Fruit fly (Drosophila melanogaster): Measurements from ENCODE around the gene Sk2.
A peak's percentile ranks its signal among the peaks of the same experiment; 100 is the strongest.

Gene Sk2

dm6 chr3L:3046325-3047156, at the start of gene Sk2, which contains the start of gene scramb2:
TSS of gene Sk2 (plus strand) at chr3L:3047087.
TSS of gene scramb2 (minus strand) at chr3L:3046812.
- TF ChIP-seq CG17801 (GFP tag; optimal IDR thresholded peaks at IDR 0.05; ENCODE audit: partially characterized antibody) = peak; percentile 94

- TF ChIP-seq CG17801 (GFP tag; optimal IDR thresholded peaks at IDR 0.05; ENCODE audit: partially characterized antibody) = no peak
Observed at dm6 chr3L:3001445-3001844, 45.4 kb upstream of the Sk2 start, which contains the start of gene FMRFaR. TSS of gene FMRFaR (plus strand) at chr3L:3001716.

DNA sequence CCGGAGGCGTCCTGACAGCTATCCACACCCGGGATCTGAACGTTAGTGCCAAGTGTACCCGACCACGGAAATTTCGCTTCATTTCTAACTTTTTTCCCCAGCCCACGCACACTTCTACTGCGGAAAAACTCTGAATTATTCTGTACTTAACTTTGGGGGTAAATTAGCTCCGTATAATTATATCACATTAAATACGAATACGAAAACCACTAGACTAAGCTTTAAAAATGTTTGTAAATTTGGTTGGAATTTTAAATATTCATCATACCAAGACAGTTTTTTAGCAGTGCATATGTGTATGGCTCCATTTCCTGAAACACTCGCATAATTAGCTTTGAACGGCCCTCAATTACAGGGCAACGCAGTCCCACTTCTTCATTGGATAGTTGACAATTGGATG, 33.4 kb upstream of the Sk2 start:
- no peak for TF ChIP-seq CG17801 (GFP tag; optimal IDR thresholded peaks at IDR 0.05; ENCODE audit: partially characterized antibody)

- TF ChIP-seq CG17801 (GFP tag; optimal IDR thresholded peaks at IDR 0.05; ENCODE audit: partially characterized antibody) = no peak
Observed at dm6 chr3L:3015969-3016368, 30.9 kb upstream of the Sk2 start, which contains the start of gene CG32488. TSS of gene CG32488 (minus strand) at chr3L:3016069.

DNA sequence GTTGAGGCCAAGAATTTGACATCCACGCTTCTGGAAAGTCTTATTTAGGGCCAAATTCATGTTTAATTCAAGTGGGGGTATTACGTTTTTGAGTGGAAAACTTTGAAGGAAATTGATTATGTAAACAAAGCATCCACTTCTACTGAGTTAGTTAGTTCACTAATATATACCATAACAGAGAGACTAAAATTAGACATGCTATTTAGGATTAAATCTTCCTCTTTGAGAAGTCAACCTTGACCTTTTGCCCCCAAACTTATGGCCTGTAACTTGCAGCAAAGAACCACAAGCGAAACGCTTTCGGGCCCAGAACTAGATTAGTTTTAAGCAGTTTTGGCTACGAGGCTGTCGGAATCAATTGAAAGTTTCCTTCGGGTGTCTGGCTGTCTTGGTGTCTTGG, 29.7 kb upstream of the Sk2 start, which contains the start of gene CG32487:
TSS of gene CG32487 (minus strand) at position 101 of the 400 bp plus-strand sequence.
- no peak for TF ChIP-seq CG17801 (GFP tag; optimal IDR thresholded peaks at IDR 0.05; ENCODE audit: partially characterized antibody)

DNA sequence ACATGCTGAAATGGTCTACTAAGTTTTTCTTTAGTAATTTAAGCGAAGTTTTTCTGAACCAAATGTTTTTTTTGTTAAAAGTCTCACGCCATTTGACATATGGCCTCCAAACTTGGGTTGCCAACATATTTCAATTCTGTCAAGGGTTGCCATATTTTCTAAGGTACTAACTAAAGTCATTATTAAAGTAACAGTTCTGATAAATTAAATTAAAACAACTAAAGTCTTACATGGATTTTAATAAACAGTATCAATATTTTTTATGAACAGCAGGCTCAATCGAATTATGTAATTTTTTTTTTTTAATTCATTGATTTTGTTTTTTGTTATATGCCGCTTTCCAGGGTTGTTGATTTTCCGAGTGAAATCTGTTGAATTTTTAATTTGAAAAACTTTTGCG, 20.5 kb upstream of the Sk2 start, which contains the start of gene aly:
TSS of gene aly (minus strand) at position 101 of the 400 bp plus-strand sequence.
- no peak for TF ChIP-seq CG17801 (GFP tag; optimal IDR thresholded peaks at IDR 0.05; ENCODE audit: partially characterized antibody)

dm6 chr3L:3034779-3035643, 11.9 kb upstream of the Sk2 start, which contains the start of gene CG2162:
TSS of gene CG2162 (plus strand) at chr3L:3035196.
- no peak for TF ChIP-seq CG17801 (GFP tag; optimal IDR thresholded peaks at IDR 0.05; ENCODE audit: partially characterized antibody)

- peak; percentile 77 for TF ChIP-seq CG17801 (GFP tag; optimal IDR thresholded peaks at IDR 0.05; ENCODE audit: partially characterized antibody)
Observed at dm6 chr3L:3035769-3036583, 10.9 kb upstream of the Sk2 start.

DNA sequence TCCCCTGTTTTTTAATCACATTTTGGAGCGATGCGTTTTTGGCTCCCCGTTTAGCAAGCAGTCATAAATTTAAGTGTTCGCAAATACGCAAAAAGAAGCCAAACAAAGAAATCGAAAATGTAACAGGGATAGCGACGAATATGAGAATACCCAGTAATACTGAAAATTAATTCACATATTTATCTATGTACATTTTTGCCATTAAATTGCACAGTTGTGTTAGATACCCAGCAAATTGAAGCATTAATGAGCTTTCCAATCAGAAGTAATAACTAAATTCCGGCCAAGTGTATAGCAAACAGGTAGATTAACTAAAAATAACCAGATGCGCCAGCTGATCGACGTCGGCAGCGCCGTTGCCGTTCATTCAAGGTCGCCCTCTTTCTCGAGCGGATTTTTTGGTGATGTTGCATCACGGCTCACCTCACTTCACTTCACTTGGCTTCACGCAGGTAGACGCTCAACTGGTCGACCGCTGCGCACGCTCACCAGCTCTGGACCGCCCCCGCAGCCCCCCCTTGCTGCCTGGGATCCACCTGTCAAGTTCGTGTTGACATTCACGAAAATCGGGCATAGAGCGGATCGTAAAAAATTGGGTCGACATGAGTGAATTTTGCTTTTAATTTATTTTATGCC, 9.8 kb upstream of the Sk2 start:
- TF ChIP-seq CG17801 (GFP tag; optimal IDR thresholded peaks at IDR 0.05; ENCODE audit: partially characterized antibody) = no peak

DNA sequence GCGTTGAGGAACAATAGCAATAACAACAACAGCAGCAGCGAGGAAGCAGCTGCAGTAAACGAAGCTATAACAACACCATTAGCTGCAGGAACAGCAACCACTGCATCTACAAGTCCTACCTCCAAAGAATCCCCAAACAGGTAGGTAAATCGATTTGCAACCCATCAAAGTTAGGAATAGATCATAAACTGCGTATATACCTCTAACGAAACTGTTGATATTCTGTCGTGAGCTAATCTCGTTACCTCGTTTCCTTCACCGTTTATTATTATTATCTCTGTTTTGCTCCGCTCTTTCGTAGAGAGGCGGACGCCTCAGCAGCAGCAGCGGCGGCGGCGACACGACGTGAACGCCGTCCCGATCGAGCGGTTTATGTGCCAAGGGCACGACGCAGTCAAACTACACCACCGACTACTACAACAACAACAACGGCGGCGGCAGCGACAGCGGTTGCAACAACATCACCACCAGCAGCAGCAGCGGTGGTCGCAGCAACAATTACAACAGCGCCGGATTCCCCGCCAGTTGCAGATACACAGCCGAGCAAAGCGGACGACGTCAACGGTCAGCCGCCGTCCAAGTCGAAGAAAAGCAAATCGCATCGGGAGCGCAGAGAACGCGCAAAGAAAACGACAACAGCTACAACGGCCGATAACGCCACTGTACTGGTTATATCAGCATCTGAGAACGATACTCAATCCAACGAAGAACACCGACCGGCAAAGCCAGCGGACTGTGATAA, 8.9 kb upstream of the Sk2 start:
- peak; percentile 66 for TF ChIP-seq CG17801 (GFP tag; optimal IDR thresholded peaks at IDR 0.05; ENCODE audit: partially characterized antibody)

DNA sequence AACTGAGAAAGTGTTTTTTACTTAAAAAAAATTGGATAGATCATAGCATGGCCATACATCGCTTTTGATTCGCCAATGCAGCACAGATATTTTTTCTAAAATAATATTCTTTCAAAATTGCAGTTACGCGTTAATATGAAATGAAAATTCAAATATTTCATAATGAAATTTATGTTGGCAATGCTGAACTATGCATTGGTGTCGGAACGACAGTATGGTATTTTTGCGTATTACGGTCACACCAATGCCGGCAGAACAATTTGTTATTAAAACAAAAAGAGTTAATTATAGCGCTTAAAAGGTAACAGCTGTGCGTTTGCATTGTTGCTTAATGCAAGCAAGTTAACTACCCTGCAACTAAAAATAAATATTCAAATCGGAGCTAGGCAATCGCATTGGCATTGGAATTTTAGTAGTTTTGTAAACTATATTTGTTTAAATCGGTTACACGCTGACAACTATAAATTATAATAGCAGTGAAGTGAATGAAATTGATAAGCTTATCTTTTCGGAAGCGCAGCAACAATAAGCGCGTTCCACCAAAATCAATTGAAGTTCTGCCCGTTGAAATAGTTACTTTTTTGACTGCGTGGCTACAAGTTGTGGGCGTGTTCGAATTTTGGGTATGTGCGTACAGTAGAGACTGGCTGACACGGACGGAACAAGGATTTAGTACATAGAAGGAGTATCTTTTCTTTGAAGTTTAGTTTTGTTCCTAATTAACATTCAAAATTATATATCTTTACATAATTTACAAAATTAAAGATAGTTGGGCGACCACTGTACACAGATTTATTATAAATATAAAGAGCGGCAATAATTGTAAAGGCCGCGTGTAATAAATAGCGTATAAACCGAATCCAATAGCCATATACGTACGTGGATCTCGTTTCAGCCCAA, 4.5 kb upstream of the Sk2 start, which contains the start of gene Prx4:
TSS of gene Prx4 (plus strand) at position 210 of the 900 bp plus-strand sequence.
- TF ChIP-seq CG17801 (GFP tag; optimal IDR thresholded peaks at IDR 0.05; ENCODE audit: partially characterized antibody) = peak; percentile 81

DNA sequence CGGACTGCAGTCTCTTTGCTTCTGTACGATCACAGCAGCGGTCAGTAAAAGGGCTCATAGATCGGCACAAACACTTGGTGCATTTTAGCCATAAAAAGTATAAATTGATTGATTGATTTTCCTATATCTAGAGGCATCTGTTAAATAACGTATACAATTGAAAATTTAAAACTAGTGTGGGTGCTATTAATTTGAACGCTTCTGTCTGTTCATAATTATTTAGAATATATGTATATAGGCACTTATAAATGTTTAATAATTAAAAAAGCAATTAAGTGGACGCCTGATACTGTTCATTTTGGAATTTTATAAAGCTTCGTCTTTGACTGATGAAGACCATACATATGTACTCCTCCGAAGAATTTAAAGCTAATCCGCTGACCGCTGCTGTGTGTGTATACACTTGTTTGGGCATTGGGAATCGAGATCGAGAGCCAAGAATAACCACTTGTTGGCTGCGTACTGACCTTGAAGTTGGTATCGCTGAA, 1.6 kb upstream of the Sk2 start:
- TF ChIP-seq CG17801 (GFP tag; optimal IDR thresholded peaks at IDR 0.05; ENCODE audit: partially characterized antibody) = peak; percentile 47
